Fruit fly (Drosophila melanogaster) S2 (cell line): ENCODE data around the gene Pif1B.

Experiments used
- CG8478 ChIP-seq: fragments of >200 bp; optimal IDR thresholded peaks from 2 replicates; lab custom pipeline; 2018
- CTCF ChIP-seq, 2 experiments: fragments of >200 bp; optimal IDR thresholded peaks; 2 replicates each; lab custom pipeline; 2018

Pif1B gene

DNA sequence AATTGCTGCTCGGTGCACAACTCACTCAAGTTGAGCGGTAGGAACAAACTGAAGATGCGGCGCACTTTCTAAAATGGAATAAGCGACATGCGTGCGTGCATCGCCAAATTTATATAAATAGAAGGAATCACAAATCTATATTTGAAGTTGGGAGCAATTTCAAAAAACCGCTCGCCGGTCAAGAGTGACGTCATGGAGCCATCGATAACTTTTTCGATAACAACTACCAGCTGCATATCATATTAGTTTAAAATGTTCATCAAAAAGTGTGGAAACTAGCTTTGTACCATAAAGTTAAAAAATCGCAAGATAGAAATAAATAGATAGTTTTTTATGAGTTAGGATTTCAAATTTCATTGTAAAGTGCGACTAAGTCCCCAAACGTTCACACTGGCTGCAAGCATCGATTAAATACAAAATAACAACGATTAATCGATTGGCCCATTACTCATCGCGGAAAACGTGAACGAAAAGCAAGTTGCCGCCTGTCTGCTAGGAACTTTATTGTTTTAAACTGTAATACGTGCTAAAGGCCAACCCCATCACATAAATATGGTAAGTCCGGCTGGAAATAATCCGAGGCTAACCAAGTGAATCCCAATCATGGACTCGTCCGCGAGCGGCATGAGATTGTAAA, at the start of gene Pif1B, which contains the start of the genes Pif1A and CCT7:
Gene Pif1B, minus strand, starts transcription at position 51 of the 637 bp plus-strand sequence.
Gene Pif1A, minus strand, starts transcription at position 51 of the 637 bp plus-strand sequence.
Gene CCT7, plus strand, starts transcription at position 439 of the 637 bp plus-strand sequence.
- TF ChIP-seq CG8478 (lab: Kevin White, UChicago) (no peak), CTCF (optimal IDR thresholded peaks at IDR 0.05; lab: Kevin White, UChicago) (no peak)

DNA sequence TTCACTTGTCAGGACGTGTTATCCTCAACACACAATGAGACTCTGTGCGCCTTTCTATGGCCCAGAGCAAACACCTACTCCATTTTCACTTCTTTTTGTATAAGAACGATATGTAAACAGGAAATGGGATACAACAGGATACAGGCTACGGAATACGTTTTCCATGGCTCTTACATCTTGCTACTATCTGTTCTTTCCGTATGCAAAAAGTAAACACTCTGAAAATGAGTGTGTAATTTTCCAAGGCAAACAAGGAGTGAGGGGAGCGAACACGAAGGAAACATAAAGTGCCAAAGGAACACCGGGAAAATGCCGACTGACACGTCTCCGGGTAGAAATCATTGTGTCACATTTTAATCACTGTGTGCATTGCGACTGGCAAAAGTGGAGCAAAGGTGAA, 49.6 kb upstream of the Pif1B start:
- TF ChIP-seq CTCF (optimal IDR thresholded peaks at IDR 0.05; lab: Kevin White, UChicago) (no peak), CG8478 (lab: Kevin White, UChicago) (no peak)

DNA sequence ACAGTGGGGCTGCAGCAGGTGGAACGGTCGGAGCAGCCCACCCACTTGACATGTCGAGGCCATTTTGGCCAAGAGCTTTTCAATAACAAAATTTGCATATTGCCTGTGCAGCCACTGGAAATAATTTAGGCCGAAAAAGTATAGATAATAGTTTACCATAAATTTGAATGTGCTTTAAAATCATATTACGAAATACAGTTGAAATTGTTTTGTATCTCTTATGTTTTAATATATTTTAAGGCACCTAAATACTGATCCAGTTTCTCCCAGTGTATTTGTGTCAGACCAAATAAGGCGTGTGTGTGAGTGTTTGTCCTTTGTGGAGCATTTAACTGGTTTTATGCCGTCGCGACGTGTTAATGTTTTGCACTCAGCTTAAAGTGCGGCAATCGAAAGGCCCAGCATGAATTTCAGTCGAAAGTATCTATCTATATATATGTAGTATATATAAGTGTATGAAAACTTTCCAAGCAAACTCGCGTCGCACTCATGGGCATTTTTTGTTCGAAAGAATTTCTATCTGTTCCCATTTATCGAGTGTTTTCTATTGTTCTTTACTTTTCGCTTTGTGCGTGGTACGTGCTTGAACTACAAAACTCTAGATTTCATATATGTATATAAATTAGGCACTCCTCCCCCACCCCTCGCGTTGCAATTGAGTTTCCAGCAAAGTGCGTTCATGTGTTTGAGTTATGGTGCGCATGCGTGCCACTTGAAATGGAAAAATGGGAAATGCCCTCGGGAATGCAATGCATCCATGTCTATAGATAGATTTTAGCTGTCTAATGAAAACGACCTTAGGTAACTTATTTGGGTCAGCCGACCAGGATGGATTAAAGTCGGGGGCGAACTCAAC, 48.6 kb upstream of the Pif1B start:
- TF ChIP-seq CG8478 (lab: Kevin White, UChicago) (no peak), CTCF (optimal IDR thresholded peaks at IDR 0.05; lab: Kevin White, UChicago) (no peak)

DNA sequence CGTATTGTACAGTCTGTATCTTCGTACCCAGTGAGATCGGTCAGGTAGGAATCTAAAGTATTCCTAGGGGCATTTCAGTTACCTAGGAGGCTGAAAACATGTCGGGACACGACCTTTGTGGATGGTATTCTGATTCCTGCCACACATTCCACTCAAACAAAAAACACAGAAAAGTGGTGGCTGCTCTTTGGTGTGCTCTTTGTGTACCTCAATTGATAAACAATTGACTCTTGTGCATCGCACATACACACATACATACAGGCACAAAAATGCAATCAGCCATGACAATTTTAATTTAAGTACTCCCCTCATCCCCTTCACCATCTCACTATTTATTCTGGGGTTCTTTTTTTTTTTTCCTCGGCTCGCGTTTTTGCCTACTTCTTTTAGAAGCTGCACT, 47.2 kb upstream of the Pif1B start:
- TF ChIP-seq CTCF (optimal IDR thresholded peaks at IDR 0.05; lab: Kevin White, UChicago) (no peak), CG8478 (lab: Kevin White, UChicago) (no peak)

DNA sequence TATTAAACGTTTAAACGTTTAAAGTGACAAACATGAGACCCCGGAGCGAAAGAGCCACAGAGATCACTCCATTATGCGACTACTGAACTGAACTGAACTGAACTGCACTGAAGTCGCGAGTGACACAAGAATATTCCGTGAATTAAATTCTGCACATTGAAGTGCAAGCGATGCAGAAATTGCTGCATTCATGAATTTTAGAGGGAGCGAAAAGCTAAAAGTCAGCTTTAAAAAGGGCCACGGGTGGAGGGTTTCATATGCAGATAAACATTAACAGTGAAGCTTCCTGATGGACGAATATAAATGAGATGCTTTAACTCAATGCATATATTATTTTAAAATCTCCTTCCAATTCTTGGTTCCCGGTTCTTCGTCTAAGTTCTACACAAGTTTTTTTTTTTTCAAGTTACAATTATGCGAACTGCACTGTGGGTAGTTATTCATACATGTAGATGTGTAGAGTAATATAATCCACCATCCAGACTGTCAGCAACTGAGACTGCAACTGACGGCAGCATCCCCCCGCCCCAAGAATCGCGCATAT, 46.2 kb upstream of the Pif1B start:
- TF ChIP-seq CG8478 (lab: Kevin White, UChicago) (no peak), CTCF (optimal IDR thresholded peaks at IDR 0.05; lab: Kevin White, UChicago) (no peak)

DNA sequence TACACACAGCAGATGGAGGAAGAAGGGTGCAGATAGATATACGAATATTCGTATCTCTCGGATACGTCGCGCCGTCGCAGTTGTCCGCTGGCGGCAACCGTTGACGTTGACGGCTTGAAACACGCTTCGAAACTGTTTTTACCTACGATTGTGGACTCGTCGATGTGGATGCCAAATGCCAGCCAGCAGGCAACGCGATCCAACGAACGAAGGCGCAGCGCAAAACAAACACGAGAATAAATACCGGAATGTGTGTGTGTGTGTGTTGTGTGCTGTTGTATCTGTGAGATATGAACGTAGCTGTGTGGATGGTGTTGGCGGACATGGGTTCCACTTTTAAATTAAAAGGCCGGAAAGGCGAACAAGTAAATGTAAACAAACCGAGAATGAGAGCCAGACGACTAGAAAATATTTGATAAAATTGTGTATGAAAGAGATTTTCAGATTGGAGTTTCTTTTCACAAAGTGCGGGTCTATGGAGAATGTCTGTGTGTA, 45.2 kb upstream of the Pif1B start:
- TF ChIP-seq CG8478 (lab: Kevin White, UChicago), result no peak
- TF ChIP-seq CTCF (optimal IDR thresholded peaks at IDR 0.05; lab: Kevin White, UChicago), result no peak

DNA sequence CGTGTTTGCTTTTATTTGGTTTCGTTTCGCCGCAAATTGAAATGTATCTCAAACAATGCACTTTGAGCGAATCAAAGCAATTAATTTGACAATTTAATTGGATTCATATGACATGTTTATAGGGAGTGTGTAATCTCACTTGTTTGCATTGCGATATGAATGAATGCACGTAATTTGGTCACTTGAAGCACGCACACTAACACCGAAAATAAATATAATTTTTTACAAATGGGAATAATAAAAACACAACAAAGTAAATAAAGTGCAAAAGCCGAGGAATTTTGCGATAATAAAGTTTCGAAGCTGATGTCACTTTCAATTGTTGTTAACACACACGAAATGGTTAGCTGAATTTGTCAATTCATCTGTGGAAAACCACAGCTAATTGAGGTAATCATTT, 44.0 kb upstream of the Pif1B start:
- no peak for TF ChIP-seq CTCF (optimal IDR thresholded peaks at IDR 0.05; lab: Kevin White, UChicago)
- TF ChIP-seq CG8478 (lab: Kevin White, UChicago), result no peak

DNA sequence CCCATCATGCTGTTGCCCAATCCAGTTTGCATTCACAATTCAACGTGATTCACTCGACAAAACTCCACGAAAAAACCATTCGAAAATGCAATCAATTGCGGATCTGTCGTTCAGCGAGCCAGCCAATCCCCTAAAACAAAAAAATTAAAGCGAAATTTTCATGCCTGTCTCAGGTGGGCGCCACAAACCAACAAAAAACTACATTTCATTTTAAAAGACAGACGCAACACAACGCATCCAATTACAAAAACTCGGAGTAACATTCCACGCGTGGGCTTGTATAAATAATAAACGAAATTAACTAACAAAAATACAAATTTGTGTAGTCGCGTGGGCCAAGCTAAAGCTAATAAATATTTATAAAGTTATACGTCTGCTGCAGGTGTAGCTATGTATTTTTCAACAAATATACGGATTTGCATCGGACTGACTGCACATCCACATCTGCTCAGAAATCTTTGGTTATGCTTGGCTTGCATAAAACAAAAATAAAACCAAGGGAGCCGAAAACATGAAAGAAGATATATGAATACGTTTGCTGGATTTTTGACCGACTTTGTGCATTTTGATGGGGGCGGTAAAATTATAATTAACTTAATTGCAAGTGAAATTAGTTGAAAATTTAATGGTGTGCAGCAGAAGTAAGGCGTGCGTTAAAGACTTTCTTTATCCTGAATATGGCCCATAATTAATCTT, 43.1 kb upstream of the Pif1B start:
- TF ChIP-seq CTCF (optimal IDR thresholded peaks at IDR 0.05; lab: Kevin White, UChicago), result no peak

DNA sequence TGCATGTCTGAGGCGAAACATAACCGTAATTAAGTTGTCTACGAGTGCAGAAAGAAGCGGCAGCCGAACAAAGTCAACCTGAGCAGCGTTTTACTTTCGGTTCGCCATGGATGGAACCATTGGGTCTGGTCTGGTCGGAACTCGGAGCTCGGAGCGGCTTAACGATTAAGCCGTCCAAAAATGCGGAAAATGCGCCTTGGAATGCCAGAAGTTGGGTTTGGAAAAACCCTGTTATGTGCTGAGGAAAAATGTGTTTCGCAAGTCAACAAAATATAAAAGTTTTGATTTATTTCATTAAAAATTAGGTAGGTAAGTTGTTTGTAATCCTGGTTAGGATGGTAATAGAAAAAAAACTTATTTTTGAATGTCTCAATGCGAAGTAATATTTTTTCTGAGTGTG, 40.6 kb upstream of the Pif1B start:
- no peak for TF ChIP-seq CG8478 (lab: Kevin White, UChicago)
- no peak for TF ChIP-seq CTCF (optimal IDR thresholded peaks at IDR 0.05; lab: Kevin White, UChicago)

DNA sequence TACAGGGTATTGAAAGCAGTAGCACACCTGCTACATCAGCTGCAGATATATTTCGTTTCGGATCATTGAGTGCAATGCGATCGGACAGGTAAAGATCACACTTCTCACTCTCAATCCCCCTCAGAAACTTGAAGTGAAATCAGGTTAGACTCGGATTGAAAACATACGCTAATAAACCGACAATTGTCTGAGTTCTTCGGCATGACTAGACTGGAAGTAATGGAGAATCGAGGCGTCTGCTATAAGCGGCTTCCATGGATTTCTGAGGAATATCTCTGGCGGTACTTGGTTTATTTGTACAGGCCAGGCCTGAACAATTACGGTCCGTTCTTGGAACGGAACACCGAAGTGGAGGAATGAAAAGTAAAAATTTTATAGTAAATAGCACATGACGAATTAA, 40.1 kb upstream of the Pif1B start:
- TF ChIP-seq CTCF (optimal IDR thresholded peaks at IDR 0.05; lab: Kevin White, UChicago), result no peak
- no peak for TF ChIP-seq CG8478 (lab: Kevin White, UChicago)

DNA sequence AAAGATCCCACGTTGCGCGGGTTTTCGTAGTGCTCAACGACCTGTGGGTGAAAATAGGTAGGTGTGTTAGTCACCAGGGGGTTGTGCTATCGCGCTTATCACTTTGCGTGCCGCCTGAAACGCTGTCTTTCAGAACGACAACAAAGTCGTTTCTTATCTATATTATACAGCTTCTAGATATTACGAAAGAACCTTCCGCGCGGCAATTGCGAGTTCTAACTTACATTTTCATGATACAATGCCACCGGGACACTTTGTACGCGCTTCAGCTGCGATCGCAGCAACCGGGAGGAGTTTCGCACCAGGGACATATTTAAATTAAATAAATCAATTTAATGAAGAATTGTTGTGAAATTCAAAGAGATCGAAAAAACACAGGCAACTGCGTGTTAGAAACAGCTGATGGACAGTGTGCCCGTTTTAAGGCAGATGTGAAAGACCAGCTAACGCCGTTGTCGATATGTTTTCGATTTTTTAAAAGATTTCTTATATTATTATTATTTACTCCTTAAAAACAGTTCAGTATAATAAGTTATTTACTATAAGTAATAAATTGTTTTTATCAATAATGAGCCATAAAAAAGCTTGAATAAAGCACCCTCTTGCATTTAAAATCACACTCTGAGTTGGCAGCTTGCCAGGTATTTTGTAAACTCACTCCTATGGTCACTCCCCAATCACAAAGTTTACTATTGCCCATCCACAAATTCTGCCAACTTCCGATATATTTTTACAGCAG, 23.0 kb upstream of the Pif1B start, which contains the start of the genes IscU and CG8379:
Gene IscU, minus strand, starts transcription at position 417 of the 739 bp plus-strand sequence.
Gene CG8379, plus strand, starts transcription at position 651 of the 739 bp plus-strand sequence.
- TF ChIP-seq CG8478 (lab: Kevin White, UChicago) (no peak), CTCF (optimal IDR thresholded peaks at IDR 0.05; lab: Kevin White, UChicago) (no peak)

DNA sequence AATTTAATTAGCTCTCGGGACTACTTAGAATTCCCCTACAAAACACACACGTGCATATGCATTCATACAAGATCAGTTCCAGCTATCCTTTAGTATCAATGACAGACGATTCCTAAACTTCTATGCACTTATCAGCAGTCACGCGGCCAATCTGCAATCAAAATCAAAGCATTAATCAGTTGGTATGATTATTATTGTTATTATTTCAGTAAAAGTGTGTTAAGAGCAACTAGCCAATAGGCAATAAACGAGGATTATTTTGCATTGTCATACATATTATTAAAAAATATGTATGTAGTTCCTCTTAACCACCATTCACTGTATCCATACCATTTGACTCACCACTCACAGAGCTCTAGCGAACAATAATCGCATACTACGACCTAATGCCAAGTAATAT, 21.9 kb upstream of the Pif1B start:
- TF ChIP-seq CTCF (optimal IDR thresholded peaks at IDR 0.05; lab: Kevin White, UChicago) (no peak), CG8478 (lab: Kevin White, UChicago) (no peak)

DNA sequence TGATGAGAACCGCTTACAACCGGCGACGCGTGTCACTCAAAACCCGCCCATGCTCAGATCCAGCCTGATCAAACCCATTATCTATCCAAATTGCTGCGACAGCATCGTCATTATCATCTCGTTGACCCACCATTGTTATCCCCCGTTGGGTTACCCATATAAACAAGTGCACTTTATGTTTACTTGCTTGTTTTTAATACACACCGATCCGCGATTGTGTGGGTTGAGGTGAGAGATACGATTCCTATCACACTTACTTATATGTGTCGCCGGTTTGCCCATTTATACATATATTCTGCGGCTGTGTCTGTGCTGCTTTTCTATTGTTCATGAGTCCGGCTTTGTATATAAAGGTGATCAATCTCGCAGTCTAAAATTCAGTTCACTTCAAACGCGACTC, 20.6 kb upstream of the Pif1B start, which contains the start of gene CG8369:
Gene CG8369, plus strand, starts transcription at position 386 of the 400 bp plus-strand sequence.
- TF ChIP-seq CG8478 (lab: Kevin White, UChicago) (no peak), CTCF (optimal IDR thresholded peaks at IDR 0.05; lab: Kevin White, UChicago) (no peak)
